Worm (Caenorhabditis elegans) whole organism, early embryonic: ENCODE data around the gene txdc-9.

Experiments used
- B0310.2 ChIP-seq: sonication (generic microtip); optimal IDR thresholded peaks from 2 replicates; lab custom pipeline; 2016; ENCODE audit warnings: mild to moderate bottlenecking, missing genetic modification characterization, missing compliant biosample characterization
- F13C5.2 ChIP-seq: sonication (generic microtip); optimal IDR thresholded peaks from 2 replicates; lab custom pipeline; 2017; ENCODE audit warnings: mild to moderate bottlenecking, missing genetic modification characterization, inconsistent platforms, missing compliant biosample characterization
- aly-1 ChIP-seq: sonication (generic microtip); optimal IDR thresholded peaks from 2 replicates; lab custom pipeline; 2016; ENCODE audit warnings: missing genetic modification characterization, missing compliant biosample characterization
- ama-1 ChIP-seq: fragments of 150-350 bp; optimal IDR thresholded peaks from 2 replicates; lab custom pipeline; 2014
- ceh-13 ChIP-seq: fragments of 200-800 bp; sonication (Bioruptor generic); optimal IDR thresholded peaks from 2 replicates; lab custom pipeline; 2018; ENCODE audit warnings: mild to moderate bottlenecking, missing genetic modification characterization, missing compliant biosample characterization
- ceh-36 ChIP-seq: sonication (generic microtip); optimal IDR thresholded peaks from 2 replicates; lab custom pipeline; 2016; ENCODE audit warnings: missing genetic modification characterization, inconsistent platforms, missing compliant biosample characterization
- ets-7 ChIP-seq: sonication (generic microtip); optimal IDR thresholded peaks from 2 replicates; lab custom pipeline; 2016; ENCODE audit warnings: missing genotype, missing genetic modification characterization, missing compliant biosample characterization
- flt-1 ChIP-seq: fragments of 200-800 bp; sonication (Bioruptor generic); IDR thresholded peaks from 2 replicates; pipeline ENCODE4 v1.3.6; 2022; ENCODE audit warnings: missing genetic modification characterization, missing compliant biosample characterization
- hmbx-1 ChIP-seq: sonication (generic microtip); optimal IDR thresholded peaks from 2 replicates; lab custom pipeline; 2016; ENCODE audit warnings: mild to moderate bottlenecking, missing genetic modification characterization, missing compliant biosample characterization
- hmg-4 ChIP-seq: fragments of 200-800 bp; sonication (Bioruptor generic); optimal IDR thresholded peaks from 2 replicates; lab custom pipeline; 2018; ENCODE audit warnings: mild to moderate bottlenecking, missing genetic modification characterization, missing compliant biosample characterization
- hnd-1 ChIP-seq: sonication (generic microtip); optimal IDR thresholded peaks from 2 replicates; lab custom pipeline; 2016; ENCODE audit warnings: missing genetic modification characterization, missing compliant biosample characterization
- pes-1 ChIP-seq: fragments of 200-800 bp; sonication (Bioruptor generic); IDR thresholded peaks from 2 replicates; pipeline ENCODE4 v1.3.6; 2022; ENCODE audit warnings: missing genetic modification reagents, missing genetic modification characterization, missing compliant biosample characterization
- scrt-1 ChIP-seq: fragments of 200-800 bp; sonication (Bioruptor generic); IDR thresholded peaks from 2 replicates; pipeline ENCODE4 v1.3.6; 2022; ENCODE audit warnings: missing genetic modification characterization, missing compliant biosample characterization
- sea-1 ChIP-seq: fragments of 200-800 bp; sonication (Bioruptor generic); conservative IDR thresholded peaks from 2 replicates; pipeline ENCODE4 v1.3.6; 2022; ENCODE audit warnings: missing genetic modification characterization, missing compliant biosample characterization
- tbx-11 ChIP-seq: fragments of 200-800 bp; sonication (Bioruptor generic); IDR thresholded peaks from 2 replicates; pipeline ENCODE4 v1.3.6; 2022; ENCODE audit warnings: missing genetic modification characterization, missing compliant biosample characterization
- tbx-37 ChIP-seq: fragments of 200-800 bp; sonication (Bioruptor generic); conservative IDR thresholded peaks from 2 replicates; pipeline ENCODE4 v1.3.6; 2022; ENCODE audit warnings: missing genetic modification reagents, missing genetic modification characterization, missing compliant biosample characterization
- tra-4 ChIP-seq: sonication (generic microtip); optimal IDR thresholded peaks from 2 replicates; lab custom pipeline; 2017; ENCODE audit warnings: missing genetic modification characterization, missing compliant biosample characterization

Gene txdc-9

DNA sequence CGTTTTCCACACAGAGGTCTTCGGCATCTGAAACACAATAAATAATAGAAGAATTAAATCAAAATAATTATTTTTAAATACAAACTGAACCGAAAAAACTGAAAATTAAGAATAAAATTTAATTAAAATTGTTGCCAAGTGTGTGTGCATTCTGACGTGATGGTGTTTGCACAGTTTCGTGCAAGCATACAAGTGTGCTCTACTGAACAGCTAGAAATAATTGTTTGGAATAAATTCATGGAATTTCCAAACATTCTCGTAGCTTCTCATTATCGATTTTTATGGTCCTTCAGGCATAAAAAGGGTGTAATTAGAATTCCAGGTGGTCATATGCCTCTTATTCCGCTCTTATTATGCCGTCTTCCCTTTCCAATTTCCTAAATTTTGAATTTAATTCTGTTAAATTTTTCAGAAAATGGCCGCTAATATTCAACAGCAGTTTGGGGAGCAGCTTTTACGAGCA lies at the start of gene txdc-9, which contains the start of gene mrps-17:
Gene txdc-9, plus strand, starts transcription at position 413 of the 463 bp plus-strand sequence.
Gene mrps-17, minus strand, starts transcription at position 33 of the 463 bp plus-strand sequence.
- TF ChIP-seq F13C5.2 (peak; percentile 67), flt-1 (0 out of 2 replicates have a peak, but pooled peaks have one; percentile 38), B0310.2 (no peak), ceh-36 (tag; lab: Kevin White, UChicago) (no peak)

DNA sequence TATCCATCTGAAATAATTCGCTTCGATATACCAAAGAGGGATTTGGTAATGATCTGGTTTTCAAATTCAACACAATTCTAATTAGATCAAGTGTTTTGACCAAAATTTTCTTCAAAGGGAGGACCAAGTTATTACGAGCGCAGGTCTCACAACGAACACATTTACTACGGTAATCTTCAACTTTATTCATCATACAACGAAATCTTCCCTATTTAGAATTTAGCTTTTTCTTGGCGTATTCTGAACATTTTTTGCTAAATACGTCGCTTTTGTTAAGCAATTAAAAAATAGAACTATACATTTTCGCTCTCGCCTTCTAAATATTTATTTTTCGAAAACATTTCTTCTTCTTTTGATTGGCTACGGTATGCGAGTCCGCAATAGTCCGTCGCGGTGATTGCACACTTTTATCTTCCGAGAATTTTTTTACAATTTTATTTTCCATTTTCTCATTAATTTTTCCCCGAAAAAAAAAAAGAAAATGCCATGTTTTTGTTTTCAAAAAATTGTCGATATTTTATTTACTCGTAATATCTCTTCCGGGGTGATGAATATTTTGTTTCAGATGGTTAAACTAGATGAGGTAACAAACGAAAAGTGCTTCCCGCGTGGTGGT lies 48.9 kb upstream of the txdc-9 start, which contains the start of gene let-716:
Gene let-716, plus strand, starts transcription at position 566 of the 616 bp plus-strand sequence.
- TF ChIP-seq tbx-11 (GFP tag; lab: Robert Waterston, UW) (no peak), ama-1 (lab: Kevin White, UChicago) (peak; percentile 15)

DNA sequence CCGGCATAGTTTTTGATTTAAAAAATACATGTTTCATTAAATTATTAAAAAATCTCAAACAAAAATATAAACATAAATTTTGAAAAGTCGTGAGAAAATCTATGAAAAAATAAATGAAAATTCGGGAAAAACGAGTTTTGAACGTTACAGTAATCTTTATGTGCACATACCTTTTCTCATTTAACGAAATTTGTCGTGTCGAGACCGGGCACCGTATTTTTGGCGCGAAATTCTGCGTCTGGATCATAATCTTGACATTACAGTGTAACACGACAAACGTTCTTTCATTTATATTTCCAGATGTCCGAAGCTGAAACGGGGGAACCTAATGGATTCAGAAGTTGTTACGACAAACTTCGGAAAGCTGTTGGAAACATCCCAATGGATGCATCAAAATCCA lies 42.4 kb upstream of the txdc-9 start, which contains the start of gene C16A3.2:
Gene C16A3.2, plus strand, starts transcription at position 301 of the 400 bp plus-strand sequence.
- TF ChIP-seq B0310.2 = no peak
- TF ChIP-seq tbx-37 (GFP tag; lab: Robert Waterston, UW) = no peak
- no peak for TF ChIP-seq tbx-11 (GFP tag; lab: Robert Waterston, UW)
- TF ChIP-seq ets-7 = no peak
- no peak for TF ChIP-seq ceh-13 (GFP tag; lab: Kevin White, UChicago)

DNA sequence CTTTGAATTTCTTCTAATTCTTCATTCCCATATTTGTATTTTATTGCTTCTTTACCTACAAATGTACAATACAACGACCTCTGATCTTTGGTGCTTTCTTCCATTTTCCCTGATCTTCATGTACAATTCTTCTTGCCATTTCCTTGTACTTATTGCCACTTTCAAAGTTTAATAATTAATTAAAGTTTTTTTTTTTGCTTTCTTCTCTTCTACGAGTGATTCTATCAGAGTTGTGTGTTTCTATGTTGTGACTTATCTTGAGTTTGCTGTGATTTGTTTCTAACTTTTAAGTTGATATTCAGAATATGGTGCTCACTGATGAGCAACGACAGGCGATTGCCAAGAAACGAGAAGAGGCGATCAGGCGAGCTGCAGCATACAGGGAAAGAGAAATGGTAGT lies 41.3 kb upstream of the txdc-9 start, which contains the start of gene smrc-1:
Gene smrc-1, plus strand, starts transcription at position 301 of the 400 bp plus-strand sequence.
- TF ChIP-seq ets-7 (no peak), hmg-4 (GFP tag; lab: Kevin White, UChicago) (no peak), flt-1 (no peak), scrt-1 (GFP tag; lab: Robert Waterston, UW) (no peak), ama-1 (lab: Kevin White, UChicago) (no peak), tra-4 (tag; lab: Kevin White, UChicago) (no peak), ceh-36 (tag; lab: Kevin White, UChicago) (no peak), tbx-11 (GFP tag; lab: Robert Waterston, UW) (no peak), sea-1 (GFP tag; lab: Robert Waterston, UW) (no peak)

DNA sequence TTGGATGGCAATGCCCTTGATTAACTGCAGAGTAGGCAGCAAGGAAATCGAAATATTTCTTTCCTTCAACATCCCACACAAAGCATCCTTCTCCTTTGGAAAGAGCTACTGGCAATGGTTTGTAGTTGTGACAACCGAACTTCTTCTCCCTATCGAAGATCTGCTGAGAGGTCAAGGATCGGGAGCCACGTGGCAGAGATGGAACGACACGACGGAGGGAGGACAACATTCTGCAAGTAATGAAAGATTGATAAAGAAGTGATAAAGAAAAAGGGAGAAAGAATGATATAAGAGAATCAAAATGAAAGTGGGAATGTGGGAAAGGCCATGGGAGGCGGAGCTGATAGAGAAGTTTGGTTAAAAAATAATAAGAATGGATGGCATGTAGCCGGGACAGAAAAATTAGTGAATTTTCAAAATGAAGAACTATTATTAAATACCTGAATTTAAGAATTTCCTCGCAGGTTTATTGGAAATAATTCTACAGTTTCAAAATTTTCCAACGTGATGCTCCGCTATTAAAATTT lies 36.2 kb upstream of the txdc-9 start, which contains the start of gene oatr-1:
Gene oatr-1, minus strand, starts transcription at position 477 of the 527 bp plus-strand sequence.
- no peak for TF ChIP-seq tra-4 (tag; lab: Kevin White, UChicago)
- TF ChIP-seq scrt-1 (GFP tag; lab: Robert Waterston, UW) = no peak

DNA sequence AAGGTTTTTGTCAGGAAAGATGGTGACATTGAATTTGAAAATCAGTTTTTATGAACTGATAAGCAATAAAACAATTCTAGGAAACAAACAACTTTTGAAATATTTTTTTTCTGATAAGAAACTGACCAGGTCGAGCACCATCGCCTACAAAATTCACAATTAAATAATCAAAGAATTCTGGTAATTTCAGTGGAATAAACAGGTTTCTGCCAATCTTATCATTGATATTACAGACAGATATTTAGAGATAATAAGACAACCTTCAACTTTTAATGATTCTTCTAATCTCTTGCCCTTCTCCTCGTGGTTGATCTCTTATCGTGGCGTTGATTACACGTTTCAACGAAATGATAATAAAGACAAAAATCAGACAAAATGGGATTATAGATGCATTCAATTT lies 35.6 kb upstream of the txdc-9 start:
- no peak for TF ChIP-seq hmbx-1 (tag; lab: Kevin White, UChicago)
- TF ChIP-seq aly-1 = no peak
- TF ChIP-seq B0310.2 = no peak
- no peak for TF ChIP-seq ceh-36 (tag; lab: Kevin White, UChicago)
- no peak for TF ChIP-seq hnd-1 (tag; lab: Kevin White, UChicago)
- TF ChIP-seq ama-1 (lab: Kevin White, UChicago) = no peak
- TF ChIP-seq sea-1 (GFP tag; lab: Robert Waterston, UW) = no peak

DNA sequence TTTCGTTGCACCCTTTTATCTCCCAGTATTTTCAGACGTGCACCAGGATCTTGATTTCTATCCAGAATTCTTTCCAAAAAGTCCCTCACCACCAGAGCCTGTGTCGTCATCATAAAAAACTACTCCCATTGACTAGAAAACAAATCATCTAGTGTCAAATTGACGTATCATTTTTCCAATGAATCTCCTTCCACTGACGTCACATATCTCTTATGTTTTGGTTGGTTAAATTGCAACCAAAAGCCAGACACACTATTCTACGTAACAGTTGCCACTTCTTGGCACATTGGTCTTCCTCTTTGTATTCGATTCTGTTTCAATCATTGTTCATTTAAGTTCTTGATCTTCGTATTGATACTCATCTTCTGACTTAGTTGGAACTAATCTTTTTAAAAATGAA lies 33.9 kb upstream of the txdc-9 start:
- TF ChIP-seq ceh-36 (tag; lab: Kevin White, UChicago) (no peak), scrt-1 (GFP tag; lab: Robert Waterston, UW) (no peak), sea-1 (GFP tag; lab: Robert Waterston, UW) (no peak), flt-1 (no peak), tbx-37 (GFP tag; lab: Robert Waterston, UW) (no peak), hmbx-1 (tag; lab: Kevin White, UChicago) (no peak), F13C5.2 (no peak)

DNA sequence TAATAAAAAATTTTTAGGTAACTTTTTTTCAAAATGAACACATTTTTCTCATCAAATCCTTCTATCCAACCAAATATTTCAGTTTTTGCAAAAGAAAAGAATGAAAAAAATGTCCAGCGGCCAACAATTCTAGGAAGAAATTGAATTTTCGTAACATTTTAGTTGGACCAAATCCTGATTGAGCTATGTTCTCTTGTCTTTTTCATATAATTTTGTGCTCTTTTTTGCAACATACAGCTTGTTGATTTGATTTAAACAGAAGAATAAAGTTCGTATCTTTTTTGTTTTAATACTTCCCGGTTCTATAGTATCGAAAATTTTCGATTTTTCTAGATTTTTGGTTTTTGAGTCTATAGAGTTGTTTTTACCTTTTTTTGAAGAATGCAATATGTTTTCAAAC lies 32.6 kb upstream of the txdc-9 start:
- TF ChIP-seq tra-4 (tag; lab: Kevin White, UChicago) (no peak), scrt-1 (GFP tag; lab: Robert Waterston, UW) (no peak), ceh-36 (tag; lab: Kevin White, UChicago) (no peak), ets-7 (no peak), F13C5.2 (no peak), hmbx-1 (tag; lab: Kevin White, UChicago) (no peak), B0310.2 (no peak), tbx-37 (GFP tag; lab: Robert Waterston, UW) (no peak), aly-1 (no peak), hmg-4 (GFP tag; lab: Kevin White, UChicago) (no peak), ama-1 (lab: Kevin White, UChicago) (no peak), pes-1 (GFP tag; lab: Robert Waterston, UW) (no peak), hnd-1 (tag; lab: Kevin White, UChicago) (no peak), tbx-11 (GFP tag; lab: Robert Waterston, UW) (no peak), sea-1 (GFP tag; lab: Robert Waterston, UW) (no peak), flt-1 (no peak), ceh-13 (GFP tag; lab: Kevin White, UChicago) (no peak)
